Fruit fly (Drosophila melanogaster) whole organism, embryonic: ENCODE results near the gene Polr2I.

Experiments
- CG10366 ChIP-seq: fragments of 200-800 bp; sonication (Bioruptor generic); IDR thresholded peaks from 2 replicates; pipeline ENCODE4 v1.3.6; 2022; ENCODE audit warnings: missing biosample characterization, missing genetic modification characterization
- CG10565 ChIP-seq: fragments of 200-800 bp; sonication (Bioruptor generic); optimal IDR thresholded peaks from 3 replicates; lab custom pipeline; 2016; ENCODE audit warnings: missing biosample characterization, mild to moderate bottlenecking, missing genetic modification characterization
- CG10959 ChIP-seq: fragments of 200-800 bp; sonication (Bioruptor generic); IDR thresholded peaks from 2 replicates; pipeline ENCODE4 v1.3.6; 2022; ENCODE audit warnings: missing biosample characterization, missing genetic modification characterization
- CG10979 ChIP-seq: fragments of 200-800 bp; sonication (Bioruptor generic); optimal IDR thresholded peaks from 2 replicates; lab custom pipeline; 2018; ENCODE audit warnings: missing biosample characterization, mild to moderate bottlenecking, missing genetic modification characterization, moderate library complexity
- CG11456 ChIP-seq: fragments of 200-800 bp; sonication (Bioruptor generic); IDR thresholded peaks from 3 replicates; pipeline ENCODE4 v1.3.6; 2022; ENCODE audit warnings: missing biosample characterization, missing genetic modification characterization
- CG12104 ChIP-seq: fragments of 200-800 bp; sonication (Bioruptor generic); optimal IDR thresholded peaks from 3 replicates; lab custom pipeline; 2016; ENCODE audit warnings: missing biosample characterization, missing genetic modification characterization
- CG1233 ChIP-seq: fragments of 200-800 bp; sonication (Bioruptor generic); optimal IDR thresholded peaks from 4 replicates; lab custom pipeline; 2018; ENCODE audit warnings: missing biosample characterization, mild to moderate bottlenecking, missing genetic modification characterization
- CG12391 ChIP-seq: fragments of 200-800 bp; sonication (Bioruptor generic); optimal IDR thresholded peaks from 3 replicates; lab custom pipeline; 2018; ENCODE audit warnings: missing biosample characterization, mild to moderate bottlenecking, missing genetic modification characterization, moderate library complexity
- CG12659 ChIP-seq: fragments of 200-800 bp; sonication (Bioruptor generic); optimal IDR thresholded peaks from 3 replicates; lab custom pipeline; 2017; ENCODE audit warnings: mild to moderate bottlenecking, missing biosample characterization, missing genetic modification reagents, missing genetic modification characterization
- CG13287 ChIP-seq: fragments of 200-800 bp; sonication (Bioruptor generic); IDR thresholded peaks from 2 replicates; pipeline ENCODE4 v1.3.6; 2022; ENCODE audit warnings: missing biosample characterization, missing genetic modification characterization; ENCODE audit not compliant: partially characterized antibody
- CG13296 ChIP-seq: fragments of 200-800 bp; sonication (Bioruptor generic); optimal IDR thresholded peaks from 3 replicates; lab custom pipeline; 2018; ENCODE audit warnings: missing biosample characterization, mild to moderate bottlenecking, missing genetic modification characterization
- CG14441 ChIP-seq: fragments of 200-800 bp; sonication (Bioruptor generic); IDR thresholded peaks from 2 replicates; pipeline ENCODE4 v1.3.6; 2022; ENCODE audit warnings: missing biosample characterization, missing genetic modification characterization
- CG15073 ChIP-seq: fragments of 200-800 bp; sonication (Bioruptor generic); optimal IDR thresholded peaks from 2 replicates; lab custom pipeline; 2016; ENCODE audit warnings: missing biosample characterization, missing genetic modification characterization
- CG16779 ChIP-seq: fragments of 200-800 bp; sonication (Bioruptor generic); IDR thresholded peaks from 2 replicates; pipeline ENCODE4 v1.3.6; 2022; ENCODE audit warnings: missing biosample characterization, missing genetic modification characterization
- CG17385 ChIP-seq: fragments of 200-800 bp; sonication (Bioruptor generic); optimal IDR thresholded peaks from 3 replicates; lab custom pipeline; 2018; ENCODE audit warnings: missing biosample characterization, mild to moderate bottlenecking, missing genetic modification characterization
- CG18262 ChIP-seq: fragments of 200-800 bp; optimal IDR thresholded peaks from 3 replicates; lab custom pipeline; 2019; ENCODE audit warnings: missing biosample characterization, mild to moderate bottlenecking, missing genetic modification characterization, moderate library complexity
- CG3281 ChIP-seq: fragments of 200-800 bp; sonication (Bioruptor generic); optimal IDR thresholded peaks from 3 replicates; lab custom pipeline; 2017; ENCODE audit warnings: missing biosample characterization, mild to moderate bottlenecking, missing genetic modification characterization
- CG3407 ChIP-seq: fragments of 200-800 bp; sonication (Bioruptor generic); optimal IDR thresholded peaks from 2 replicates; lab custom pipeline; 2018; ENCODE audit warnings: missing biosample characterization, mild to moderate bottlenecking, missing genetic modification characterization
- CG34224 ChIP-seq: fragments of 200-800 bp; sonication (Bioruptor generic); IDR thresholded peaks from 3 replicates; pipeline ENCODE4 v1.3.6; 2022; ENCODE audit warnings: missing biosample characterization, missing genetic modification characterization; ENCODE audit not compliant: partially characterized antibody
- CG34376 ChIP-seq: fragments of 200-800 bp; sonication (Bioruptor generic); optimal IDR thresholded peaks from 2 replicates; lab custom pipeline; 2018; ENCODE audit warnings: missing biosample characterization, mild to moderate bottlenecking, missing genetic modification characterization
- CG34422 ChIP-seq: fragments of 200-800 bp; sonication (Bioruptor generic); IDR thresholded peaks from 3 replicates; pipeline ENCODE4 v1.3.6; 2022; ENCODE audit warnings: missing biosample characterization, missing genetic modification characterization
- CG4328 ChIP-seq: fragments of 200-800 bp; sonication (Bioruptor generic); optimal IDR thresholded peaks from 3 replicates; lab custom pipeline; 2017; ENCODE audit warnings: missing biosample characterization, missing genetic modification reagents, missing genetic modification characterization
- CG4360 ChIP-seq: fragments of 200-800 bp; sonication (Bioruptor generic); IDR thresholded peaks from 2 replicates; pipeline ENCODE4 v1.3.6; 2022; ENCODE audit warnings: missing biosample characterization, missing genetic modification characterization
- CG6272 ChIP-seq: fragments of 200-800 bp; sonication (Bioruptor generic); IDR thresholded peaks from 2 replicates; pipeline ENCODE4 v1.3.6; 2022; ENCODE audit warnings: missing biosample characterization, missing genetic modification characterization
- CG6791 ChIP-seq: fragments of 200-800 bp; sonication (Bioruptor generic); IDR thresholded peaks from 3 replicates; pipeline ENCODE4 v1.3.6; 2022; ENCODE audit warnings: missing biosample characterization, missing genetic modification characterization; ENCODE audit not compliant: partially characterized antibody
- CG7963 ChIP-seq: fragments of 200-800 bp; sonication (Bioruptor generic); IDR thresholded peaks from 3 replicates; pipeline ENCODE4 v1.3.6; 2022; ENCODE audit warnings: missing biosample characterization, missing genetic modification characterization; ENCODE audit not compliant: partially characterized antibody
- CG8290 ChIP-seq, 3 experiments: fragments of 200-800 bp; sonication (Bioruptor generic); optimal IDR thresholded peaks; 2 replicates each; lab custom pipeline; 2016 to 2019; ENCODE audit warnings: missing biosample characterization in 3 of 3, missing genetic modification characterization in 3 of 3, mild to moderate bottlenecking in 2 of 3, moderate library complexity in 1 of 3
- CG9932 ChIP-seq: fragments of 200-800 bp; sonication (Bioruptor generic); IDR thresholded peaks from 2 replicates; pipeline ENCODE4 v1.3.6; 2022; ENCODE audit warnings: missing biosample characterization, missing genetic modification characterization
- CTCF ChIP-seq: fragments of 200-800 bp; sonication (Bioruptor generic); optimal IDR thresholded peaks from 2 replicates; lab custom pipeline; 2017; ENCODE audit warnings: missing biosample characterization, mild to moderate bottlenecking, missing genetic modification characterization, moderate library complexity
- CrebB ChIP-seq: fragments of 200-800 bp; sonication (Bioruptor generic); optimal IDR thresholded peaks from 3 replicates; lab custom pipeline; 2018; ENCODE audit warnings: missing biosample characterization, mild to moderate bottlenecking, missing genetic modification characterization
- Hand ChIP-seq: fragments of 200-800 bp; sonication (Bioruptor generic); optimal IDR thresholded peaks from 2 replicates; lab custom pipeline; 2017; ENCODE audit warnings: mild to moderate bottlenecking, missing biosample characterization, missing genetic modification reagents, missing genetic modification characterization
- Ravus ChIP-seq: fragments of 200-800 bp; sonication (Bioruptor generic); IDR thresholded peaks from 2 replicates; pipeline ENCODE4 v1.3.6; 2022; ENCODE audit warnings: missing biosample characterization, missing genetic modification characterization
- Sox100B ChIP-seq: fragments of 200-800 bp; sonication (Bioruptor generic); optimal IDR thresholded peaks from 3 replicates; lab custom pipeline; 2018; ENCODE audit warnings: missing biosample characterization, mild to moderate bottlenecking, missing genetic modification characterization
- Taf1 ChIP-seq: fragments of 200-800 bp; sonication (Bioruptor generic); IDR thresholded peaks from 2 replicates; pipeline ENCODE4 v1.3.6; 2022; ENCODE audit warnings: missing biosample characterization, missing genetic modification characterization
- al ChIP-seq: fragments of 200-800 bp; sonication (Bioruptor generic); IDR thresholded peaks from 2 replicates; pipeline ENCODE4 v1.3.6; 2022; ENCODE audit warnings: missing biosample characterization, missing genetic modification characterization
- ase ChIP-seq: fragments of 200-800 bp; sonication (Bioruptor generic); IDR thresholded peaks from 3 replicates; pipeline ENCODE4 v1.3.6; 2022; ENCODE audit warnings: missing biosample characterization, missing genetic modification characterization
- dmrt11E ChIP-seq: fragments of 200-800 bp; sonication (Bioruptor generic); optimal IDR thresholded peaks from 3 replicates; lab custom pipeline; 2018; ENCODE audit warnings: missing biosample characterization, mild to moderate bottlenecking, missing genetic modification characterization, moderate library complexity
- ftz-f1 ChIP-seq: fragments of 200-800 bp; sonication (Bioruptor generic); optimal IDR thresholded peaks from 2 replicates; lab custom pipeline; 2016; ENCODE audit warnings: missing biosample characterization, missing genetic modification characterization
- gfzf ChIP-seq: fragments of 200-800 bp; sonication (Bioruptor generic); optimal IDR thresholded peaks from 2 replicates; lab custom pipeline; 2016; ENCODE audit warnings: missing biosample characterization, mild to moderate bottlenecking, missing genetic modification characterization, moderate library complexity
- gro ChIP-seq: fragments of 200-800 bp; sonication (Bioruptor generic); optimal IDR thresholded peaks from 2 replicates; lab custom pipeline; 2016; ENCODE audit warnings: missing biosample characterization, missing genetic modification characterization
- knrl ChIP-seq: fragments of 200-800 bp; sonication (Bioruptor generic); IDR thresholded peaks from 3 replicates; pipeline ENCODE4 v1.3.6; 2022; ENCODE audit warnings: missing biosample characterization, missing genetic modification characterization; ENCODE audit not compliant: partially characterized antibody
- lbe ChIP-seq: fragments of 200-800 bp; sonication (Bioruptor generic); optimal IDR thresholded peaks from 2 replicates; lab custom pipeline; 2016; ENCODE audit warnings: missing biosample characterization, mild to moderate bottlenecking, missing genetic modification characterization
- maf-S ChIP-seq: fragments of 200-800 bp; sonication (Bioruptor generic); optimal IDR thresholded peaks from 2 replicates; lab custom pipeline; 2016; ENCODE audit warnings: missing biosample characterization, missing genetic modification characterization
- odd ChIP-seq: fragments of 200-800 bp; sonication (Bioruptor generic); optimal IDR thresholded peaks from 2 replicates; lab custom pipeline; 2017; ENCODE audit warnings: missing biosample characterization, mild to moderate bottlenecking, missing genetic modification characterization
- sens-2 ChIP-seq: fragments of 200-800 bp; sonication (Bioruptor generic); IDR thresholded peaks from 2 replicates; pipeline ENCODE4 v1.3.6; 2022; ENCODE audit warnings: missing biosample characterization, missing genetic modification characterization
- sim ChIP-seq: fragments of 200-800 bp; sonication (Bioruptor generic); IDR thresholded peaks from 2 replicates; pipeline ENCODE4 v1.3.6; 2022; ENCODE audit warnings: missing biosample characterization, missing genetic modification characterization
- slp2 ChIP-seq: fragments of 200-800 bp; sonication (Bioruptor generic); optimal IDR thresholded peaks from 2 replicates; lab custom pipeline; 2016; ENCODE audit warnings: missing biosample characterization, missing genetic modification characterization
- wor ChIP-seq: fragments of 200-800 bp; sonication (Bioruptor generic); IDR thresholded peaks from 2 replicates; pipeline ENCODE4 v1.3.6; 2022; ENCODE audit warnings: missing biosample characterization, missing genetic modification characterization

Polr2I gene

DNA sequence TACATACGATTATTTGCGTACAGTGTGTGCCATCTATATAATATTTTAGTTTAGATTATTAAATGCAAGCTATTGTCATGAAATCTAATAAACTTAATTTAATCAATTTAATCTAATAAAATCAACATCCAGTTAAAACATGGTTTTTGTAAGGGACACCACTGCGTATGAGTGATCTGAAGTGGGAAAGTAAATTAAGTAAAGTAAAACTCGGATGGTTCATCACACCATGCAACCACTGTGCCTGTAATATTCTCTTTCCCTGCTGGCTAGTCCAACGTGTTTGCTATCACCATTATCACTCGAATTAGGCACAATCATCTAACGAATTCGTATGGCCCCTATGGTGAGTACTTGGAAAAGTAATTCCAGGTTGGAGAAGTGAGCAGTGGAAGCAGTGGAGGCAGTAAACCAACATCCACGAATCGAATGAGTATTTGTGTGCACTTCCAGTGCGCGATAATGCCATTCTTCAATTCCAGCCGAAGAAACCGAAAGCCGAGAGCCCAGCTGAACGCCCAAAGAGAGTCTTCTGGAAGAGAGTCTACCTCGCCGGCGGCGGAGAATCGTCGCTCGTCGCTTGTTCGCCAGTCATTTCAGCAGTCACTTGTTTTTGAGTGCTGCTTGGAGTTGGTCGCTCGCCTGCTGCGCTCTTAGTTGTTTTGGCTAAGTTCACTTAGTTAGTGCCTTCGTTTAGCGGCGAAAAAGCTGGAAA is 20.1 kb upstream of the Polr2I start, which contains the start of gene red (continued):
- TF ChIP-seq CG12391 (tag; lab: Kevin White, UChicago): peak; percentile 75
- no peak for TF ChIP-seq ftz-f1 (GFP tag; lab: Kevin White, UChicago)
- peak; percentile 66 for TF ChIP-seq CG1233 (GFP tag; lab: Kevin White, UChicago)
- peak; percentile 49 for TF ChIP-seq al (GFP tag; lab: Robert Waterston, UW)
- peak; percentile 77 for TF ChIP-seq CG17385 (GFP tag; lab: Kevin White, UChicago)
- TF ChIP-seq Taf1 (GFP tag; lab: Robert Waterston, UW): peak; percentile 66
- peak; percentile 77 for TF ChIP-seq CG12659 (GFP tag; lab: Kevin White, UChicago)
- TF ChIP-seq CG3281 (GFP tag; lab: Kevin White, UChicago): peak; percentile 88
- peak; percentile 49 for TF ChIP-seq lbe (GFP tag; lab: Kevin White, UChicago)
- no peak for TF ChIP-seq CG15073 (GFP tag; lab: Kevin White, UChicago)
- peak; percentile 75 for TF ChIP-seq CG9932 (GFP tag; lab: Robert Waterston, UW)
- peak; percentile 60 for TF ChIP-seq Sox100B (GFP tag; lab: Kevin White, UChicago)
- TF ChIP-seq dmrt11E (tag; lab: Kevin White, UChicago): peak; percentile 15
- peak; percentile 71; the same call in 1 of the 2 replicates for TF ChIP-seq CG14441 (GFP tag; lab: Robert Waterston, UW)
- TF ChIP-seq Ravus (GFP tag; lab: Robert Waterston, UW): peak; percentile 28
- peak; percentile 25; the same call in 1 of the 2 replicates for TF ChIP-seq wor (GFP tag; lab: Robert Waterston, UW)
- peak; percentile 29 for TF ChIP-seq CG8290 (GFP tag; optimal IDR thresholded peaks at IDR 0.05; lab: Kevin White, UChicago)
- TF ChIP-seq CG8290 (tag; optimal IDR thresholded peaks at IDR 0.05; lab: Kevin White, UChicago): peak in 1 of 2 experiments; percentile 67
- TF ChIP-seq CG6272 (GFP tag; lab: Robert Waterston, UW): peak; percentile 46
- peak; percentile 57 for TF ChIP-seq CG12104 (GFP tag; lab: Kevin White, UChicago)
- TF ChIP-seq CG16779 (GFP tag; lab: Robert Waterston, UW): no peak
- TF ChIP-seq CG10565 (GFP tag; lab: Kevin White, UChicago): no peak
- no peak for TF ChIP-seq CG10959
- TF ChIP-seq CG34422 (GFP tag; lab: Robert Waterston, UW): peak; percentile 7; the same call in 1 of the 3 replicates
- 0 out of 2 replicates have a peak, but pooled peaks have one; percentile 10 for TF ChIP-seq CG4360 (GFP tag; lab: Robert Waterston, UW)
- TF ChIP-seq CG18262 (tag; lab: Kevin White, UChicago): peak; percentile 74
- peak; percentile 58 for TF ChIP-seq gro
- peak; percentile 74; the same call in 2 of the 3 replicates for TF ChIP-seq CG11456 (GFP tag; lab: Robert Waterston, UW)
- TF ChIP-seq knrl (GFP tag; lab: Robert Waterston, UW): no peak
- 0 out of 2 replicates have a peak, but pooled peaks have one; percentile 9 for TF ChIP-seq sens-2
- peak; percentile 15 for TF ChIP-seq CG3407 (GFP tag; lab: Kevin White, UChicago)
- peak; percentile 70 for TF ChIP-seq Hand (GFP tag; lab: Kevin White, UChicago)
- peak; percentile 27 for TF ChIP-seq CrebB (tag; lab: Kevin White, UChicago)
- TF ChIP-seq odd: peak; percentile 79
- no peak; the same call in 2 of the 3 replicates for TF ChIP-seq CG6791 (GFP tag; lab: Robert Waterston, UW)
- peak; percentile 65 for TF ChIP-seq CG13296 (GFP tag; lab: Kevin White, UChicago)
- TF ChIP-seq CG4328 (GFP tag; lab: Kevin White, UChicago): no peak
- peak; percentile 98 for TF ChIP-seq CG34376
- no peak for TF ChIP-seq gfzf (GFP tag; lab: Kevin White, UChicago)
- peak; percentile 13; the same call in 1 of the 2 replicates for TF ChIP-seq CG13287 (GFP tag; lab: Robert Waterston, UW)
- peak; percentile 28 for TF ChIP-seq CTCF (GFP tag; lab: Kevin White, UChicago)
- TF ChIP-seq CG10366 (GFP tag; lab: Robert Waterston, UW): peak; percentile 66
- no peak for TF ChIP-seq sim (GFP tag; lab: Robert Waterston, UW)
- no peak for TF ChIP-seq slp2 (GFP tag; lab: Kevin White, UChicago)
- peak; percentile 57; the same call in 1 of the 3 replicates for TF ChIP-seq ase (GFP tag; lab: Robert Waterston, UW)
- no peak for TF ChIP-seq CG7963 (GFP tag; lab: Robert Waterston, UW)
- peak; percentile 10; the same call in 1 of the 3 replicates for TF ChIP-seq CG34224 (GFP tag; lab: Robert Waterston, UW)
- peak; percentile 8 for TF ChIP-seq maf-S (GFP tag; lab: Kevin White, UChicago)
- TF ChIP-seq CG10979: peak; percentile 68
